Fruit fly (Drosophila melanogaster): ENCODE results near the gene Arc42.

Gene Arc42

DNA sequence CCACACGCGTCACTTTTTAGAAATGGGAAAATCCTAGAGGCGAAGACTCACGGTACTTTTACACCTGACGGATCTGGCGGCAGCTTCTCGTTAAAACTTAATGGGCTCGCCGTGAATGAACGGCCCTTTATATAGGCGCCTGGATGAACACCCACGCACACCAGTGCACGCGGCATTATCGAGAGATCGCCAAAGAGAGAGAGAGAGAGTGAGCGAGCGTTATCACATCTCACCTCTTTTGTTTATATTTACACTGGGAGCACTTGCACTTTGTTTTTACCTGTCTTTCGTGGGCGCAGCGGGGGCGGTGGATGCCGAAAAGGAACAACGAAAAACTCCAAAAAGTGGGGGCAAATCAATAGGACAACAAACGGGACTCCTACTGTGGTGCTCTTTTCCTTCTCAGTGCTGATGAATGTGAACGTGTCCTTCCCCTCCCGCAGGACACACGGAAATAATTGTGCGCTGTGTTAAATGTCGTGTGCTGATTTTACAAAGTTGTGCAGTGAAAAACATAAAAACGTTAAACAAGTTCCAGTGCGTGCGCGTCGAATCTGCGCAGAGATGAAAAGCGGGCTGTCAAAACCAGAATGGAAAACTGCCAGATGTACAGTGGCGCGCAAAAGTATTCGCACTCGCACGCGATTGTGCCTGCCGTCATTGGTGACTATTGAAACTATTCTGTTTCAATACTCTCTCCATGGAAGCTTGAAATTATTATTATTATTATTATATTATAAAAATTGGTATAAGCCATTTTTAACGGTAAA lies 2.2 kb upstream of the Arc42 start, which contains the start of gene Mrp5 (continued):
- TF ChIP-seq fkh (GFP tag; optimal IDR thresholded peaks at IDR 0.05) (peak; percentile 87), Lpt (GFP tag; optimal IDR thresholded peaks at IDR 0.05) (no peak), CG7368 (GFP tag; optimal IDR thresholded peaks at IDR 0.05) (no peak), net (GFP tag; optimal IDR thresholded peaks at IDR 0.05) (peak; percentile 36), CG9139 (GFP tag; optimal IDR thresholded peaks at IDR 0.05) (peak; percentile 61), CG11902 (GFP tag; optimal IDR thresholded peaks at IDR 0.05) (no peak), CG11294 (GFP tag; IDR thresholded peaks at IDR 0.05) (no peak), CG6276 (GFP tag; optimal IDR thresholded peaks at IDR 0.05) (peak; percentile 18), Ets96B (tag; optimal IDR thresholded peaks at IDR 0.05) (no peak), CG6163 (GFP tag; IDR thresholded peaks at IDR 0.05) (peak; percentile 60), Met (GFP tag; optimal IDR thresholded peaks at IDR 0.05) (peak; percentile 6), Sox14 (GFP tag; optimal IDR thresholded peaks at IDR 0.05) (peak; percentile 58), fd59A (GFP tag; optimal IDR thresholded peaks at IDR 0.05) (no peak), CG34406 (GFP tag; optimal IDR thresholded peaks at IDR 0.05) (peak; percentile 32), dsx (GFP tag; optimal IDR thresholded peaks at IDR 0.05; ENCODE audit: poor library complexity, severe bottlenecking) (peak; percentile 58), CG8319 (GFP tag; optimal IDR thresholded peaks at IDR 0.05) (peak; percentile 1), Eip75B (GFP tag; optimal IDR thresholded peaks at IDR 0.05) (no peak), pdm3 (GFP tag; optimal IDR thresholded peaks at IDR 0.05) (peak; percentile 30), CG8632 (GFP tag; optimal IDR thresholded peaks at IDR 0.05) (peak; percentile 51), CG6792 (GFP tag; optimal IDR thresholded peaks at IDR 0.05) (peak; percentile 27), CG6808 (GFP tag; optimal IDR thresholded peaks at IDR 0.05) (peak; percentile 33), acj6 (GFP tag; optimal IDR thresholded peaks at IDR 0.05) (peak; percentile 26), CG11762 (GFP tag; optimal IDR thresholded peaks at IDR 0.05; ENCODE audit: insufficient read depth) (no peak), CG4318 (GFP tag; optimal IDR thresholded peaks at IDR 0.05) (no peak), OdsH (GFP tag; optimal IDR thresholded peaks at IDR 0.05) (peak; percentile 53), CG32006 (GFP tag; optimal IDR thresholded peaks at IDR 0.05) (no peak), CG3032 (tag; optimal IDR thresholded peaks at IDR 0.05) (peak; percentile 31)

- TF ChIP-seq CG6854 (GFP tag; optimal IDR thresholded peaks at IDR 0.05) (peak; percentile 16), fkh (GFP tag; optimal IDR thresholded peaks at IDR 0.05) (peak; percentile 20), achi (GFP tag; optimal IDR thresholded peaks at IDR 0.05) (no peak)
These were observed 2.0 kb downstream of the Arc42 start, which contains the start of gene Ask1 for dm6 chr3R:19879470-19880052. Ask1 (plus strand) TSS chr3R:19879719.

DNA sequence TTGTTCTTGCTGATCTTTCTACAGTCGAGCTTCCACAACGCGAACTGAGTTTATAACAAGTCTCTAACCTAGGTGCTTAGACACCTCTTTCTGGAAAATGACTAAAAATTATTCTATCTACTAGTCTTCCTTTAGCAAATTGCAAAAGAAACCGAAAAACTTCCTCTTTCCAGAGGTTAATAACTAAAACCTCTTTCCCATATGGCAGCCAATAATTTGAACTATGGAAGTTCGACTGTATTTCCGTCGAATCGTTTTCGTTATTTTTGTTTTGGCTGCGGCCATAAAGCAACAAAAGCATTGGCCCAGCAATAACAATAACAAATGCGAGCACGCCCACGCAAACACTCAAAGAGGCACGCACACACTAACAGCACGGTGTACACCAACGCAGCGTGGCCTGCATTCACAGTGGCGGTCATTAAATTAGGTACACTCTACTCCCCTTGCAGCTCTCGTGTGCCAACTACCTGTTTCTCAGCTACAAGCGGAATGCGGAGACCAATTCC lies 2.9 kb downstream of the Arc42 start:
- peak; percentile 27 for TF ChIP-seq lz (GFP tag; optimal IDR thresholded peaks at IDR 0.05)
- peak; percentile 10 for TF ChIP-seq fkh (GFP tag; optimal IDR thresholded peaks at IDR 0.05)
- peak; percentile 50 for TF ChIP-seq CG15336 (GFP tag; IDR thresholded peaks at IDR 0.05)
- TF ChIP-seq achi (GFP tag; optimal IDR thresholded peaks at IDR 0.05), result no peak
- no peak for TF ChIP-seq acj6 (GFP tag; optimal IDR thresholded peaks at IDR 0.05)
- peak; percentile 31; the same call in 1 of the 3 replicates for TF ChIP-seq CG6163 (GFP tag; IDR thresholded peaks at IDR 0.05)
- no peak for TF ChIP-seq CG8632 (GFP tag; optimal IDR thresholded peaks at IDR 0.05)
- peak; percentile 85 for TF ChIP-seq Eip78C (GFP tag)
- TF ChIP-seq CG6808 (GFP tag; optimal IDR thresholded peaks at IDR 0.05), result peak; percentile 38
- peak; percentile 50; the same call in 1 of the 3 replicates for TF ChIP-seq eg (GFP tag; IDR thresholded peaks at IDR 0.05)
- no peak for TF ChIP-seq salr (GFP tag; optimal IDR thresholded peaks at IDR 0.05)
- TF ChIP-seq CG8119 (GFP tag; IDR thresholded peaks at IDR 0.05), result peak; percentile 33; the same call in 1 of the 3 replicates
- TF ChIP-seq esn (GFP tag; optimal IDR thresholded peaks at IDR 0.05), result peak; percentile 45
- TF ChIP-seq CG3032 (tag; optimal IDR thresholded peaks at IDR 0.05), result no peak
- peak; percentile 36 for TF ChIP-seq CG32006 (GFP tag; optimal IDR thresholded peaks at IDR 0.05)
- peak; percentile 48 for TF ChIP-seq vri (GFP tag; optimal IDR thresholded peaks at IDR 0.05)
- TF ChIP-seq ss (GFP tag; optimal IDR thresholded peaks at IDR 0.05), result peak in 1 of 2 experiments; percentile 52
- TF ChIP-seq Sox14 (GFP tag; optimal IDR thresholded peaks at IDR 0.05), result peak; percentile 39
- no peak for TF ChIP-seq CG3919 (GFP tag; optimal IDR thresholded peaks at IDR 0.05)
- peak; percentile 7 for TF ChIP-seq Hr4 (GFP tag; optimal IDR thresholded peaks at IDR 0.05)
- no peak for TF ChIP-seq CG8319 (GFP tag; optimal IDR thresholded peaks at IDR 0.05)
- TF ChIP-seq CG11902 (GFP tag; optimal IDR thresholded peaks at IDR 0.05), result no peak
- TF ChIP-seq CG34406 (GFP tag; optimal IDR thresholded peaks at IDR 0.05), result no peak
- no peak for TF ChIP-seq fd85E (GFP tag; optimal IDR thresholded peaks at IDR 0.05)
- TF ChIP-seq Eip93F (GFP tag; optimal IDR thresholded peaks at IDR 0.05), result no peak
- TF ChIP-seq topi (GFP tag; optimal IDR thresholded peaks at IDR 0.05), result peak; percentile 25
- no peak for TF ChIP-seq Hr38 (GFP tag; optimal IDR thresholded peaks at IDR 0.05)
